Worm (Caenorhabditis elegans): ENCODE data around the gene C53C11.2.

DNA sequence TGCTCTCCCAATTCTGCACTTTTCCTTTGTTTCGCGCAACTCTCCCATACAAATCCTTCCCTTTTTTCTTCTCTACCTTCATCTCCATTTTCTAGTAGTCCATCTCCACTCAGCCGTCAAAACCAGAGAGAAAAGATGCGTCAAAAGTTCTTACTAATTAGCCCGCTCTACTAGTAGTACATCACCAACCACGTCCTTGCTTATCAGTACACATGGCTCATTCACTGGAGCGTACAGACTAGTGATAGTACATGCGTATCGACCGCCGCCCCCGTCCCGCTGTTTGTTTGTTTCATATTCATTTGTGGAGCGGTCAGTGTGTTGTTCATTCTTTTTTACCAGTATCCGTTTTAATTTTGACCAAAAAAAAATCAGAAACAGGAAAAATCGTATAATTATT lies 7.4 kb upstream of the C53C11.2 start:
- no peak for TF ChIP-seq R02D3.7 (tag; optimal IDR thresholded peaks at IDR 0.05)
- no peak for TF ChIP-seq ztf-11 (tag; optimal IDR thresholded peaks at IDR 0.05)
- no peak for TF ChIP-seq ama-1 (optimal IDR thresholded peaks at IDR 0.05)
- TF ChIP-seq mxl-3 (GFP tag; optimal IDR thresholded peaks at IDR 0.05), result peak; percentile 38
- TF ChIP-seq lin-13 (GFP tag; optimal IDR thresholded peaks at IDR 0.05), result no peak
- TF ChIP-seq snpc-4 (tag; optimal IDR thresholded peaks at IDR 0.05), result no peak
